Fruit fly (Drosophila melanogaster) whole organism, wandering third instar larva: ENCODE data around the gene Cyp318a1.
A peak's percentile ranks its signal among the peaks of the same experiment; 100 is the strongest.

Source experiments
- Abd-B ChIP-seq: fragments of >200 bp; optimal IDR thresholded peaks from 2 replicates; lab custom pipeline; 2017; ENCODE audit warnings: missing biosample characterization, missing genetic modification characterization
- CG32264 ChIP-seq: fragments of 200-800 bp; sonication (Bioruptor generic); optimal IDR thresholded peaks from 2 replicates; lab custom pipeline; 2016; ENCODE audit warnings: missing biosample characterization, missing genetic modification characterization
- CG9705 ChIP-seq: fragments of 200-800 bp; sonication (Bioruptor generic); optimal IDR thresholded peaks from 2 replicates; lab custom pipeline; 2018; ENCODE audit warnings: missing biosample characterization, mild to moderate bottlenecking, missing genetic modification characterization
- CrebA ChIP-seq: fragments of 200-800 bp; sonication (Bioruptor generic); optimal IDR thresholded peaks from 2 replicates; lab custom pipeline; 2016; ENCODE audit warnings: missing biosample characterization, mild to moderate bottlenecking, missing genetic modification characterization, borderline replicate concordance
- Dfd ChIP-seq: fragments of >200 bp; optimal IDR thresholded peaks from 2 replicates; lab custom pipeline; 2017; ENCODE audit warnings: missing biosample characterization, missing genetic modification characterization
- GATAd ChIP-seq: sonication (Bioruptor generic); optimal IDR thresholded peaks from 2 replicates; lab custom pipeline; 2016; ENCODE audit warnings: missing biosample characterization, missing genetic modification characterization
- HLH106 ChIP-seq: fragments of 200-800 bp; optimal IDR thresholded peaks from 3 replicates; lab custom pipeline; 2019; ENCODE audit warnings: missing biosample characterization, mild to moderate bottlenecking, missing genetic modification characterization, moderate library complexity
- Hnf4 ChIP-seq: fragments of 200-800 bp; sonication (Bioruptor generic); optimal IDR thresholded peaks from 2 replicates; lab custom pipeline; 2016; ENCODE audit warnings: missing biosample characterization, mild to moderate bottlenecking, missing genetic modification characterization
- Hr78 ChIP-seq: fragments of >200 bp; optimal IDR thresholded peaks from 2 replicates; lab custom pipeline; 2017; ENCODE audit warnings: missing biosample characterization, missing genetic modification characterization
- Hr83 ChIP-seq: fragments of 200-300 bp; sonication (Bioruptor generic); optimal IDR thresholded peaks from 2 replicates; lab custom pipeline; 2016; ENCODE audit warnings: missing biosample characterization, mild to moderate bottlenecking, missing genetic modification characterization, moderate library complexity; ENCODE audit not compliant: poor library complexity, severe bottlenecking
- Mio ChIP-seq: sonication (Bioruptor generic); optimal IDR thresholded peaks from 2 replicates; lab custom pipeline; 2016; ENCODE audit warnings: missing biosample characterization, missing genetic modification characterization
- Myc ChIP-seq: fragments of >200 bp; optimal IDR thresholded peaks from 2 replicates; lab custom pipeline; 2017
- OdsH ChIP-seq: fragments of 200-800 bp; sonication (Bioruptor generic); optimal IDR thresholded peaks from 2 replicates; lab custom pipeline; 2016; ENCODE audit warnings: missing biosample characterization, mild to moderate bottlenecking, missing genetic modification characterization
- Rel ChIP-seq, 2 experiments: fragments of 200-800 bp; sonication (Bioruptor generic) in 1 of 2; optimal IDR thresholded peaks; 2 replicates in 1 of 2; 3 replicates in 1 of 2; lab custom pipeline; 2016 to 2019; ENCODE audit warnings: mild to moderate bottlenecking in 2 of 2, missing biosample characterization in 2 of 2, missing genetic modification characterization in 2 of 2, moderate library complexity in 1 of 2
- Sp1 ChIP-seq: fragments of 200-800 bp; sonication (Bioruptor generic); optimal IDR thresholded peaks from 3 replicates; lab custom pipeline; 2019; ENCODE audit warnings: missing biosample characterization, mild to moderate bottlenecking, missing genetic modification characterization, moderate library complexity
- Vsx2 ChIP-seq: fragments of 200-300, 225-300 bp; sonication (Bioruptor generic); optimal IDR thresholded peaks from 2 replicates; lab custom pipeline; 2018; ENCODE audit warnings: missing biosample characterization, missing genetic modification characterization; ENCODE audit not compliant: partially characterized antibody
- br ChIP-seq: fragments of 200-800 bp; sonication (Bioruptor generic); optimal IDR thresholded peaks from 2 replicates; lab custom pipeline; 2016; ENCODE audit warnings: missing biosample characterization, missing genetic modification characterization
- brk ChIP-seq: fragments of 200-800 bp; sonication (Bioruptor generic); optimal IDR thresholded peaks from 2 replicates; lab custom pipeline; 2016; ENCODE audit warnings: missing biosample characterization, mild to moderate bottlenecking, missing genetic modification characterization
- dl ChIP-seq, 2 experiments: fragments of 175-275, 200-275 bp in 1 of 2; fragments of 200-275 bp in 1 of 2; sonication (Bioruptor generic); optimal IDR thresholded peaks; lab custom pipeline; 2018; ENCODE audit warnings: mild to moderate bottlenecking in 2 of 2, missing biosample characterization in 2 of 2, missing genetic modification characterization in 2 of 2, moderate library complexity in 2 of 2; ENCODE audit not compliant: partially characterized antibody in 2 of 2, insufficient read depth in 1 of 2
- dmrt93B ChIP-seq: fragments of 200-800 bp; sonication (Bioruptor generic); optimal IDR thresholded peaks from 2 replicates; lab custom pipeline; 2018; ENCODE audit warnings: missing biosample characterization, mild to moderate bottlenecking, missing genetic modification characterization
- dsf ChIP-seq: sonication (Bioruptor generic); optimal IDR thresholded peaks from 2 replicates; lab custom pipeline; 2016; ENCODE audit warnings: missing biosample characterization, missing genetic modification characterization, borderline replicate concordance
- ey ChIP-seq: fragments of 200-800 bp; sonication (Bioruptor generic); optimal IDR thresholded peaks from 2 replicates; lab custom pipeline; 2016; ENCODE audit warnings: missing biosample characterization, missing genetic modification characterization
- foxo ChIP-seq, 2 experiments: fragments of 200-800 bp; sonication (Bioruptor generic); optimal IDR thresholded peaks; 2 replicates in 1 of 2; 3 replicates in 1 of 2; lab custom pipeline; 2016 to 2017; ENCODE audit warnings: missing biosample characterization in 2 of 2, missing genetic modification characterization in 2 of 2
- fru ChIP-seq: fragments of 200-800 bp; sonication (Bioruptor generic); optimal IDR thresholded peaks from 3 replicates; lab custom pipeline; 2016; ENCODE audit warnings: missing biosample characterization, mild to moderate bottlenecking, missing genetic modification characterization
- h ChIP-seq: fragments of 200-800 bp; sonication (Bioruptor generic); optimal IDR thresholded peaks from 3 replicates; lab custom pipeline; 2016; ENCODE audit warnings: missing biosample characterization, mild to moderate bottlenecking, missing genetic modification characterization
- jim ChIP-seq: fragments of 175-275, 200-325 bp; sonication (Bioruptor generic); optimal IDR thresholded peaks from 2 replicates; lab custom pipeline; 2016; ENCODE audit warnings: missing biosample characterization, mild to moderate bottlenecking, missing genetic modification characterization
- lola ChIP-seq: fragments of >200 bp; optimal IDR thresholded peaks from 2 replicates; lab custom pipeline; 2017; ENCODE audit warnings: missing biosample characterization, missing genetic modification characterization
- pan ChIP-seq: fragments of >200 bp; optimal IDR thresholded peaks from 2 replicates; lab custom pipeline; 2017
- psq ChIP-seq: fragments of 200-800 bp; sonication (Bioruptor generic); optimal IDR thresholded peaks from 3 replicates; lab custom pipeline; 2017; ENCODE audit warnings: missing biosample characterization, mild to moderate bottlenecking, missing genetic modification characterization, moderate library complexity
- rgr ChIP-seq: fragments of 200-800 bp; sonication (Bioruptor generic); optimal IDR thresholded peaks from 3 replicates; lab custom pipeline; 2016; ENCODE audit warnings: missing biosample characterization, mild to moderate bottlenecking, missing genetic modification characterization
- sage ChIP-seq: fragments of 200-800 bp; sonication (Bioruptor generic); optimal IDR thresholded peaks from 2 replicates; lab custom pipeline; 2016; ENCODE audit warnings: missing biosample characterization, mild to moderate bottlenecking, missing genetic modification characterization
- sv ChIP-seq: fragments of 200-800 bp; sonication (Bioruptor generic); optimal IDR thresholded peaks from 3 replicates; lab custom pipeline; 2016; ENCODE audit warnings: missing biosample characterization, missing genetic modification characterization
- tai ChIP-seq: sonication (Bioruptor generic); optimal IDR thresholded peaks from 2 replicates; lab custom pipeline; 2016; ENCODE audit warnings: missing biosample characterization, missing genetic modification characterization
- usp ChIP-seq: fragments of >200 bp; optimal IDR thresholded peaks from 2 replicates; lab custom pipeline; 2017; ENCODE audit warnings: missing biosample characterization, missing genetic modification characterization
- woc ChIP-seq: sonication (Bioruptor generic); optimal IDR thresholded peaks from 2 replicates; lab custom pipeline; 2016; ENCODE audit warnings: missing biosample characterization, mild to moderate bottlenecking, missing genetic modification characterization

The Cyp318a1 gene

dm6 chrX:12003437-12004394, 28.7 kb upstream of the Cyp318a1 start, which contains the start of gene fw:
Gene fw (minus strand): TSS chrX:12003914.
- TF ChIP-seq HLH106 (tag; lab: Kevin White, UChicago) (peak; percentile 80), dl (GFP tag; optimal IDR thresholded peaks at IDR 0.05; lab: Kevin White, UChicago; ENCODE audit: insufficient read depth in 1 of 2, partially characterized antibody in 2 of 2) (no peak), tai (GFP tag; lab: Kevin White, UChicago) (no peak), woc (GFP tag; lab: Kevin White, UChicago) (peak; percentile 83), CrebA (GFP tag; lab: Kevin White, UChicago) (peak; percentile 6), Rel (GFP tag; optimal IDR thresholded peaks at IDR 0.05; lab: Kevin White, UChicago) (no peak), Rel (tag; optimal IDR thresholded peaks at IDR 0.05; lab: Kevin White, UChicago) (peak; percentile 25), Dfd (GFP tag; lab: Kevin White, UChicago) (no peak), Mio (GFP tag; lab: Kevin White, UChicago) (no peak), Hnf4 (peak; percentile 72), Sp1 (peak; percentile 70), dmrt93B (GFP tag; lab: Kevin White, UChicago) (no peak), Hr83 (no peak), Vsx2 (peak; percentile 69), br (peak; percentile 87), pan (no peak), rgr (GFP tag; lab: Kevin White, UChicago) (peak; percentile 81), sage (no peak), sv (GFP tag; lab: Kevin White, UChicago) (peak; percentile 3), OdsH (GFP tag; lab: Kevin White, UChicago) (peak; percentile 69), ey (GFP tag; lab: Kevin White, UChicago) (peak; percentile 90), CG9705 (peak; percentile 4), foxo (GFP tag; optimal IDR thresholded peaks at IDR 0.05; lab: Kevin White, UChicago) (peak; percentile 26 to 79), brk (GFP tag; lab: Kevin White, UChicago) (peak; percentile 30), psq (peak; percentile 62), Myc (lab: Kevin White, UChicago) (no peak), Abd-B (GFP tag; lab: Kevin White, UChicago) (no peak), usp (GFP tag; lab: Kevin White, UChicago) (no peak), dsf (GFP tag; lab: Kevin White, UChicago) (no peak), h (peak; percentile 88), lola (no peak), fru (GFP tag; lab: Kevin White, UChicago) (peak; percentile 86), Hr78 (GFP tag; lab: Kevin White, UChicago) (no peak), GATAd (GFP tag; lab: Kevin White, UChicago) (no peak), CG32264 (peak; percentile 49)

DNA sequence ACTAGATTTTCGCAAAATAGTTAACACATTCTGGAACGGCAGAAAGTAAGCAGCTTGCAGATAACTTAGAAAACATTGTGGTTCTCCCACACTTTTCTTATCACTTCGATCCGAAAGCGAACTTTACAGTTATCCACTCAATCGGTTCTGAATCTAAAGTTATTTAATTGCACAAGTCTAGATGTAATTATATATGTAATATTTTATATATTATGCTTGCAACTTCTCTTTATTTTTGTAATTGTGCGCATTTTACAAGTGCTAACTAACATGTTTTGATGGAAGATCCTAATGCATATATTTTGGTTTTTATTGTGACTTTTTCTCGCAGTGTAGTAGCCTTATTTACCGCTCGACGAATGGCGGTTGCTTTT, 28.1 kb upstream of the Cyp318a1 start:
- no peak for TF ChIP-seq rgr (GFP tag; lab: Kevin White, UChicago)
- peak; percentile 7 for TF ChIP-seq fru (GFP tag; lab: Kevin White, UChicago)
- TF ChIP-seq Hr78 (GFP tag; lab: Kevin White, UChicago) = no peak
- peak; percentile 54 for TF ChIP-seq psq
- TF ChIP-seq OdsH (GFP tag; lab: Kevin White, UChicago) = peak; percentile 38
- no peak for TF ChIP-seq usp (GFP tag; lab: Kevin White, UChicago)
- no peak for TF ChIP-seq br
- no peak for TF ChIP-seq woc (GFP tag; lab: Kevin White, UChicago)
- no peak for TF ChIP-seq dl (GFP tag; optimal IDR thresholded peaks at IDR 0.05; lab: Kevin White, UChicago; ENCODE audit: insufficient read depth in 1 of 2, partially characterized antibody in 2 of 2)
- TF ChIP-seq Vsx2 = no peak
- TF ChIP-seq CG32264 = no peak
- TF ChIP-seq brk (GFP tag; lab: Kevin White, UChicago) = no peak
- TF ChIP-seq Hnf4 = no peak
- TF ChIP-seq dsf (GFP tag; lab: Kevin White, UChicago) = no peak
- TF ChIP-seq Dfd (GFP tag; lab: Kevin White, UChicago) = no peak
- peak; percentile 72 for TF ChIP-seq dmrt93B (GFP tag; lab: Kevin White, UChicago)
- no peak for TF ChIP-seq jim (GFP tag; lab: Kevin White, UChicago)
- TF ChIP-seq HLH106 (tag; lab: Kevin White, UChicago) = peak; percentile 47
- TF ChIP-seq tai (GFP tag; lab: Kevin White, UChicago) = no peak
- TF ChIP-seq GATAd (GFP tag; lab: Kevin White, UChicago) = no peak
- TF ChIP-seq Sp1 = peak; percentile 62
- no peak for TF ChIP-seq pan
- TF ChIP-seq lola = no peak
- no peak for TF ChIP-seq sv (GFP tag; lab: Kevin White, UChicago)
- peak in 1 of 2 experiments; percentile 54 for TF ChIP-seq foxo (GFP tag; optimal IDR thresholded peaks at IDR 0.05; lab: Kevin White, UChicago)
- no peak for TF ChIP-seq CrebA (GFP tag; lab: Kevin White, UChicago)
- no peak for TF ChIP-seq ey (GFP tag; lab: Kevin White, UChicago)
